Fruit fly (Drosophila melanogaster) whole organism, embryonic: ENCODE measurements around the gene RhoGAPp190.

ENCODE experiments used
- BEAF-32 ChIP-seq: fragments of 200-800 bp; sonication (Bioruptor generic); optimal IDR thresholded peaks from 3 replicates; lab custom pipeline; 2017; ENCODE audit warnings: missing biosample characterization, missing genetic modification characterization, mild to moderate bottlenecking, moderate library complexity, missing genetic modification reagents
- Blimp-1 ChIP-seq: fragments of 200-800 bp; sonication (Bioruptor generic); optimal IDR thresholded peaks from 3 replicates; lab custom pipeline; 2018; ENCODE audit warnings: missing biosample characterization, missing genetic modification characterization, mild to moderate bottlenecking, moderate library complexity, missing genetic modification reagents
- C15 ChIP-seq: fragments of 200-800 bp; sonication (Bioruptor generic); IDR thresholded peaks from 3 replicates; pipeline ENCODE4 v1.3.6; 2022; ENCODE audit warnings: missing biosample characterization, missing genetic modification characterization
- CG10209 ChIP-seq: fragments of 200-800 bp; sonication (Bioruptor generic); optimal IDR thresholded peaks from 3 replicates; lab custom pipeline; 2017; ENCODE audit warnings: missing biosample characterization, mild to moderate bottlenecking, missing genetic modification characterization, missing genetic modification reagents
- CG11695 ChIP-seq: fragments of 200-800 bp; sonication (Bioruptor generic); IDR thresholded peaks from 3 replicates; pipeline ENCODE4 v1.3.6; 2022; ENCODE audit warnings: missing biosample characterization, missing genetic modification characterization
- CG12299 ChIP-seq: fragments of 200-800 bp; sonication (Bioruptor generic); optimal IDR thresholded peaks from 2 replicates; lab custom pipeline; 2018; ENCODE audit warnings: missing biosample characterization, mild to moderate bottlenecking, missing genetic modification characterization
- CG12942 ChIP-seq: fragments of 200-800 bp; sonication (Bioruptor generic); optimal IDR thresholded peaks from 3 replicates; lab custom pipeline; 2016; ENCODE audit warnings: missing biosample characterization, missing genetic modification characterization
- CG13775 ChIP-seq: fragments of 200-800 bp; sonication (Bioruptor generic); optimal IDR thresholded peaks from 3 replicates; lab custom pipeline; 2017; ENCODE audit warnings: missing biosample characterization, mild to moderate bottlenecking, missing genetic modification characterization
- CG15269 ChIP-seq: fragments of 200-800 bp; sonication (Bioruptor generic); optimal IDR thresholded peaks from 2 replicates; lab custom pipeline; 2018; ENCODE audit warnings: missing biosample characterization, mild to moderate bottlenecking, missing genetic modification characterization, moderate library complexity
- CG15514 ChIP-seq: fragments of 200-800 bp; sonication (Bioruptor generic); optimal IDR thresholded peaks from 3 replicates; lab custom pipeline; 2017; ENCODE audit warnings: missing biosample characterization, missing genetic modification characterization, mild to moderate bottlenecking, moderate library complexity, missing genetic modification reagents
- CG15601 ChIP-seq: fragments of 200-800 bp; sonication (Bioruptor generic); optimal IDR thresholded peaks from 3 replicates; lab custom pipeline; 2019; ENCODE audit warnings: missing biosample characterization, mild to moderate bottlenecking, missing genetic modification characterization, moderate library complexity
- CG16813 ChIP-seq: fragments of 200-800 bp; sonication (Bioruptor generic); IDR thresholded peaks from 3 replicates; pipeline ENCODE4 v1.3.6; 2022; ENCODE audit warnings: missing biosample characterization, missing genetic modification characterization; ENCODE audit not compliant: partially characterized antibody
- CG17912 ChIP-seq: fragments of 200-800 bp; sonication (Bioruptor generic); optimal IDR thresholded peaks from 2 replicates; lab custom pipeline; 2018; ENCODE audit warnings: missing biosample characterization, mild to moderate bottlenecking, missing genetic modification characterization
- CG30020 ChIP-seq: fragments of 200-800 bp; optimal IDR thresholded peaks from 2 replicates; lab custom pipeline; 2019; ENCODE audit warnings: missing biosample characterization, mild to moderate bottlenecking, missing genetic modification characterization, moderate library complexity
- CG32772 ChIP-seq: fragments of 200-800 bp; sonication (Bioruptor generic); IDR thresholded peaks from 2 replicates; pipeline ENCODE4 v1.3.6; 2022; ENCODE audit warnings: missing biosample characterization, missing genetic modification characterization
- CG7786 ChIP-seq: fragments of 200-800 bp; sonication (Bioruptor generic); optimal IDR thresholded peaks from 2 replicates; lab custom pipeline; 2016; ENCODE audit warnings: missing biosample characterization, missing genetic modification characterization
- CG8281 ChIP-seq: fragments of 200-800 bp; sonication (Bioruptor generic); optimal IDR thresholded peaks from 2 replicates; lab custom pipeline; 2018; ENCODE audit warnings: missing biosample characterization, mild to moderate bottlenecking, missing genetic modification characterization, moderate library complexity
- CG8944 ChIP-seq: fragments of 200-800 bp; sonication (Bioruptor generic); optimal IDR thresholded peaks from 3 replicates; lab custom pipeline; 2016; ENCODE audit warnings: missing biosample characterization, missing genetic modification characterization
- CG9727 ChIP-seq: fragments of 200-800 bp; sonication (Bioruptor generic); optimal IDR thresholded peaks from 3 replicates; lab custom pipeline; 2017; ENCODE audit warnings: missing biosample characterization, mild to moderate bottlenecking, missing genetic modification characterization
- CHES-1-like ChIP-seq: fragments of 200-800 bp; sonication (Bioruptor generic); optimal IDR thresholded peaks from 2 replicates; lab custom pipeline; 2016; ENCODE audit warnings: missing biosample characterization, missing genetic modification characterization
- Camta ChIP-seq: fragments of 200-800 bp; sonication (Bioruptor generic); optimal IDR thresholded peaks from 2 replicates; lab custom pipeline; 2016; ENCODE audit warnings: missing biosample characterization, missing genetic modification characterization
- GATAe ChIP-seq: fragments of 200-800 bp; sonication (Bioruptor generic); conservative IDR thresholded peaks from 2 replicates; pipeline ENCODE4 v1.3.6; 2022; ENCODE audit warnings: missing biosample characterization, missing genetic modification characterization
- Med ChIP-seq: fragments of 200-800 bp; sonication (Bioruptor generic); peaks from one replicate; lab custom pipeline; 2016; ENCODE audit warnings: missing biosample characterization, missing genetic modification characterization, mild to moderate bottlenecking, inconsistent platforms, moderate library complexity
- Neu2 ChIP-seq: fragments of 200-800 bp; sonication (Bioruptor generic); optimal IDR thresholded peaks from 3 replicates; lab custom pipeline; 2016; ENCODE audit warnings: missing biosample characterization, missing genetic modification characterization, borderline replicate concordance
- Side ChIP-seq: fragments of 200-800 bp; sonication (Bioruptor generic); optimal IDR thresholded peaks from 2 replicates; lab custom pipeline; 2016; ENCODE audit warnings: missing biosample characterization, missing genetic modification characterization
- Sin3A ChIP-seq: fragments of >200 bp; optimal IDR thresholded peaks from 2 replicates; lab custom pipeline; 2018
- Sox100B ChIP-seq: fragments of 200-800 bp; sonication (Bioruptor generic); optimal IDR thresholded peaks from 3 replicates; lab custom pipeline; 2018; ENCODE audit warnings: missing biosample characterization, mild to moderate bottlenecking, missing genetic modification characterization
- Spps ChIP-seq: fragments of 200-800 bp; sonication (Bioruptor generic); optimal IDR thresholded peaks from 2 replicates; lab custom pipeline; 2018; ENCODE audit warnings: missing biosample characterization, mild to moderate bottlenecking, missing genetic modification characterization
- Sry-δ ChIP-seq: fragments of 200-800 bp; sonication (Bioruptor generic); optimal IDR thresholded peaks from 2 replicates; lab custom pipeline; 2016; ENCODE audit warnings: missing biosample characterization, missing genetic modification characterization
- Tbp ChIP-seq: fragments of >200 bp; optimal IDR thresholded peaks from 2 replicates; lab custom pipeline; 2018; ENCODE audit warnings: missing biosample characterization, missing genetic modification characterization
- ase ChIP-seq: fragments of 200-800 bp; sonication (Bioruptor generic); IDR thresholded peaks from 3 replicates; pipeline ENCODE4 v1.3.6; 2022; ENCODE audit warnings: missing biosample characterization, missing genetic modification characterization
- chinmo ChIP-seq: fragments of 200-800 bp; sonication (Bioruptor generic); IDR thresholded peaks from 4 replicates; pipeline ENCODE4 v1.3.6; 2022; ENCODE audit warnings: missing biosample characterization, missing genetic modification characterization; ENCODE audit not compliant: partially characterized antibody
- chm ChIP-seq: fragments of 200-800 bp; sonication (Bioruptor generic); IDR thresholded peaks from 2 replicates; pipeline ENCODE4 v1.3.6; 2022; ENCODE audit warnings: missing biosample characterization, missing genetic modification characterization
- croc ChIP-seq: fragments of 200-800 bp; sonication (Bioruptor generic); conservative IDR thresholded peaks from 3 replicates; pipeline ENCODE4 v1.3.6; 2022; ENCODE audit warnings: missing biosample characterization, missing genetic modification characterization
- da ChIP-seq: fragments of 200-800 bp; sonication (Bioruptor generic); optimal IDR thresholded peaks from 2 replicates; lab custom pipeline; 2016; ENCODE audit warnings: missing biosample characterization, missing genetic modification characterization
- fru ChIP-seq: fragments of >200 bp; optimal IDR thresholded peaks from 2 replicates; lab custom pipeline; 2017
- grau ChIP-seq: fragments of 200-800 bp; optimal IDR thresholded peaks from 3 replicates; lab custom pipeline; 2019; ENCODE audit warnings: missing biosample characterization, mild to moderate bottlenecking, missing genetic modification characterization, moderate library complexity
- gt ChIP-seq: fragments of 200-800 bp; sonication (Bioruptor generic); IDR thresholded peaks from 2 replicates; pipeline ENCODE4 v1.3.6; 2022; ENCODE audit warnings: missing biosample characterization, missing genetic modification characterization
- her ChIP-seq: fragments of 200-800 bp; sonication (Bioruptor generic); optimal IDR thresholded peaks from 2 replicates; lab custom pipeline; 2016; ENCODE audit warnings: missing biosample characterization, missing genetic modification characterization
- mam ChIP-seq: fragments of 200-800 bp; sonication (Bioruptor generic); optimal IDR thresholded peaks from 3 replicates; lab custom pipeline; 2016; ENCODE audit warnings: missing biosample characterization, missing genetic modification characterization
- mirr ChIP-seq: fragments of 200-800 bp; sonication (Bioruptor generic); optimal IDR thresholded peaks from 3 replicates; lab custom pipeline; 2018; ENCODE audit warnings: missing biosample characterization, mild to moderate bottlenecking, missing genetic modification characterization
- pan ChIP-seq, 4 experiments: fragments of >200 bp in 3 of 4; fragments of 200-800 bp in 1 of 4; sonication (Bioruptor generic) in 1 of 4; optimal IDR thresholded peaks in 3 of 4; IDR thresholded peaks in 1 of 4; 2 replicates each; pipeline versions ENCODE4 v1.3.6 to Lab custom; 2017 to 2022; ENCODE audit warnings: missing biosample characterization in 2 of 4, missing genetic modification characterization in 2 of 4, mixed read lengths in 1 of 4
- salm ChIP-seq: fragments of 200-800 bp; sonication (Bioruptor generic); optimal IDR thresholded peaks from 2 replicates; lab custom pipeline; 2018; ENCODE audit warnings: missing biosample characterization, mild to moderate bottlenecking, missing genetic modification characterization
- sens ChIP-seq: fragments of 200-800 bp; sonication (Bioruptor generic); peaks from one replicate; lab custom pipeline; 2016; ENCODE audit warnings: missing biosample characterization, missing genetic modification characterization
- slou ChIP-seq: fragments of 200-800 bp; sonication (Bioruptor generic); optimal IDR thresholded peaks from 3 replicates; lab custom pipeline; 2016; ENCODE audit warnings: missing biosample characterization, missing genetic modification characterization
- tgo ChIP-seq: fragments of 200-800 bp; sonication (Bioruptor generic); IDR thresholded peaks from 3 replicates; pipeline ENCODE4 v1.3.6; 2022; ENCODE audit warnings: missing biosample characterization, missing genetic modification characterization
- tx ChIP-seq: fragments of 200-800 bp; sonication (Bioruptor generic); optimal IDR thresholded peaks from 2 replicates; lab custom pipeline; 2016; ENCODE audit warnings: missing biosample characterization, missing genetic modification characterization
- wek ChIP-seq: fragments of 200-800 bp; sonication (Bioruptor generic); optimal IDR thresholded peaks from 3 replicates; lab custom pipeline; 2018; ENCODE audit warnings: missing biosample characterization, mild to moderate bottlenecking, missing genetic modification characterization, moderate library complexity
- zen ChIP-seq: fragments of 200-800 bp; sonication (Bioruptor generic); optimal IDR thresholded peaks from 3 replicates; lab custom pipeline; 2018; ENCODE audit warnings: missing biosample characterization, mild to moderate bottlenecking, missing genetic modification characterization, moderate library complexity

The RhoGAPp190 gene

dm6 chrX:17682745-17683505, 30.6 kb upstream of the RhoGAPp190 start (continued):
- TF ChIP-seq CG8281 (tag; lab: Kevin White, UChicago) (no peak), da (GFP tag; lab: Kevin White, UChicago) (no peak), pan (optimal IDR thresholded peaks at IDR 0.05; lab: Kevin White, UChicago) (no peak), pan (GFP tag; optimal IDR thresholded peaks at IDR 0.05 in 1 of 2, IDR thresholded peaks at IDR 0.05 in 1 of 2) (peak in 1 of 2 experiments; percentile 86), grau (tag; lab: Kevin White, UChicago) (peak; percentile 91), CG12942 (GFP tag; lab: Kevin White, UChicago) (peak; percentile 33), CG9727 (GFP tag; lab: Kevin White, UChicago) (peak; percentile 47), CG15601 (tag; lab: Kevin White, UChicago) (peak; percentile 61), BEAF-32 (GFP tag; lab: Kevin White, UChicago) (no peak), ase (GFP tag; lab: Robert Waterston, UW) (peak; percentile 84), CG10209 (GFP tag; lab: Kevin White, UChicago) (peak; percentile 39), CG15514 (peak; percentile 5), tx (no peak), Spps (no peak), CG16813 (GFP tag; lab: Robert Waterston, UW) (no peak), zen (no peak), Med (peak; percentile 83), gt (GFP tag; lab: Robert Waterston, UW) (peak; percentile 59), CG17912 (GFP tag; lab: Kevin White, UChicago) (no peak), sens (GFP tag; lab: Kevin White, UChicago) (peak; percentile 89), CG12299 (tag; lab: Kevin White, UChicago) (no peak), fru (lab: Kevin White, UChicago) (no peak), Neu2 (GFP tag; lab: Kevin White, UChicago) (no peak), CG13775 (GFP tag; lab: Kevin White, UChicago) (peak; percentile 28), mam (GFP tag; lab: Kevin White, UChicago) (peak; percentile 16), Sry-δ (no peak), croc (peak; percentile 71; the same call in 2 of the 3 replicates), chm (GFP tag; lab: Robert Waterston, UW) (peak; percentile 62; the same call in 1 of the 2 replicates), tgo (GFP tag; lab: Robert Waterston, UW) (peak; percentile 77), CG8944 (GFP tag; lab: Kevin White, UChicago) (peak; percentile 23), Camta (GFP tag; lab: Kevin White, UChicago) (peak; percentile 26), Side (no peak), CG11695 (peak; percentile 72), Blimp-1 (GFP tag; lab: Kevin White, UChicago) (peak; percentile 71), her (GFP tag; lab: Kevin White, UChicago) (no peak), wek (GFP tag; lab: Kevin White, UChicago) (no peak), Sox100B (GFP tag; lab: Kevin White, UChicago) (peak; percentile 65), CG30020 (no peak), CHES-1-like (GFP tag; lab: Kevin White, UChicago) (no peak), Sin3A (lab: Kevin White, UChicago) (no peak), GATAe (GFP tag; lab: Robert Waterston, UW) (no peak), C15 (GFP tag; lab: Robert Waterston, UW) (peak; percentile 63; the same call in 1 of the 3 replicates), chinmo (GFP tag; lab: Robert Waterston, UW) (peak; percentile 61; the same call in 1 of the 4 replicates), salm (tag; lab: Kevin White, UChicago) (peak; percentile 21), slou (GFP tag; lab: Kevin White, UChicago) (no peak), CG7786 (GFP tag; lab: Kevin White, UChicago) (no peak), Tbp (no peak), CG15269 (tag; lab: Kevin White, UChicago) (peak; percentile 68), CG32772 (GFP tag; lab: Robert Waterston, UW) (peak; percentile 90), mirr (GFP tag; lab: Kevin White, UChicago) (no peak)
